Worm (Caenorhabditis elegans) whole organism, L2 larva: ENCODE measurements around the gene nrfl-1.

Source experiments
- C34F6.9 ChIP-seq: fragments of 150-350 bp; optimal IDR thresholded peaks from 2 replicates; lab custom pipeline; 2014; ENCODE audit warnings: missing biosample characterization, missing genetic modification characterization
- F13H6.1 ChIP-seq: sonication (generic microtip); optimal IDR thresholded peaks from 2 replicates; lab custom pipeline; 2016; ENCODE audit warnings: missing genetic modification characterization, missing compliant biosample characterization
- Y55F3AM.14 ChIP-seq: fragments of 200-800 bp; sonication (Bioruptor generic); optimal IDR thresholded peaks from 2 replicates; lab custom pipeline; 2018; ENCODE audit warnings: mild to moderate bottlenecking, missing genetic modification characterization, missing compliant biosample characterization
- ZK546.5 ChIP-seq: sonication (generic microtip); optimal IDR thresholded peaks from 2 replicates; lab custom pipeline; 2017; ENCODE audit warnings: missing biosample characterization, missing genetic modification characterization
- aly-2 ChIP-seq: fragments of 150-350 bp; optimal IDR thresholded peaks from 2 replicates; lab custom pipeline; 2014; ENCODE audit warnings: missing biosample characterization, missing genetic modification characterization
- ama-1 ChIP-seq: fragments of 150-350 bp; optimal IDR thresholded peaks from 2 replicates; lab custom pipeline; 2018; ENCODE audit warnings: inconsistent platforms
- blmp-1 ChIP-seq: sonication (generic microtip); optimal IDR thresholded peaks from 2 replicates; lab custom pipeline; 2017; ENCODE audit warnings: missing genetic modification characterization, mild to moderate bottlenecking, missing compliant biosample characterization, antibody characterized with exemption, moderate library complexity; ENCODE audit not compliant: insufficient read depth
- ceh-82 ChIP-seq: fragments of 150-350 bp; optimal IDR thresholded peaks from 2 replicates; lab custom pipeline; 2014; ENCODE audit warnings: missing biosample characterization, missing genetic modification characterization
- crh-2 ChIP-seq: sonication (generic microtip); optimal IDR thresholded peaks from 2 replicates; lab custom pipeline; 2017; ENCODE audit warnings: missing biosample characterization, missing genetic modification characterization
- dmd-4 ChIP-seq: sonication (generic microtip); optimal IDR thresholded peaks from 2 replicates; lab custom pipeline; 2017; ENCODE audit warnings: missing biosample characterization, missing genetic modification characterization
- egl-27 ChIP-seq: sonication (generic microtip); optimal IDR thresholded peaks from 3 replicates; lab custom pipeline; 2017; ENCODE audit warnings: missing biosample characterization, missing genetic modification reagents, missing genetic modification characterization
- elt-1 ChIP-seq: fragments of 150-350 bp; optimal IDR thresholded peaks from 2 replicates; lab custom pipeline; 2014; ENCODE audit warnings: missing biosample characterization, missing genetic modification characterization
- fos-1 ChIP-seq: fragments of 150-350 bp; optimal IDR thresholded peaks from 2 replicates; lab custom pipeline; 2014; ENCODE audit warnings: missing biosample characterization, missing genetic modification characterization
- lin-13 ChIP-seq: fragments of 150-350 bp; optimal IDR thresholded peaks from 2 replicates; lab custom pipeline; 2014; ENCODE audit warnings: missing biosample characterization, missing genetic modification reagents, missing genetic modification characterization
- lin-39 ChIP-seq: fragments of 150-350 bp; optimal IDR thresholded peaks from 2 replicates; lab custom pipeline; 2014; ENCODE audit warnings: missing biosample characterization, missing genetic modification reagents, missing genetic modification characterization
- lsy-2 ChIP-seq, 2 experiments: fragments of 150-350 bp in 1 of 2; sonication (generic microtip) in 1 of 2; optimal IDR thresholded peaks; 2 replicates each; lab custom pipeline; 2014 to 2017; ENCODE audit warnings: missing biosample characterization in 2 of 2, missing genetic modification characterization in 2 of 2
- mbf-1 ChIP-seq: sonication (generic microtip); optimal IDR thresholded peaks from 2 replicates; lab custom pipeline; 2017; ENCODE audit warnings: missing biosample characterization, missing genetic modification characterization
- mdl-1 ChIP-seq, 2 experiments: fragments of 150-350 bp in 1 of 2; sonication (generic microtip) in 1 of 2; optimal IDR thresholded peaks; 2 replicates each; lab custom pipeline; 2017; ENCODE audit warnings: missing biosample characterization in 2 of 2, missing genetic modification characterization in 2 of 2
- nhr-11 ChIP-seq: fragments of 150-350 bp; optimal IDR thresholded peaks from 2 replicates; lab custom pipeline; 2014; ENCODE audit warnings: missing biosample characterization, missing genetic modification characterization
- nhr-129 ChIP-seq: fragments of 150-350 bp; optimal IDR thresholded peaks from 2 replicates; lab custom pipeline; 2014; ENCODE audit warnings: missing biosample characterization, missing genetic modification characterization
- nhr-21 ChIP-seq: fragments of 150-350 bp; optimal IDR thresholded peaks from 2 replicates; lab custom pipeline; 2014; ENCODE audit warnings: missing biosample characterization, missing genetic modification characterization
- nhr-6 ChIP-seq: fragments of 150-350 bp; optimal IDR thresholded peaks from 2 replicates; lab custom pipeline; 2014; ENCODE audit warnings: missing biosample characterization, missing genetic modification characterization
- nhr-77 ChIP-seq: fragments of 150-350 bp; optimal IDR thresholded peaks from 2 replicates; lab custom pipeline; 2014; ENCODE audit warnings: missing biosample characterization, missing genetic modification characterization
- sem-4 ChIP-seq: fragments of 150-350 bp; optimal IDR thresholded peaks from 2 replicates; lab custom pipeline; 2014; ENCODE audit warnings: missing biosample characterization, missing genetic modification reagents, missing genetic modification characterization
- skn-1 ChIP-seq: sonication (generic microtip); optimal IDR thresholded peaks from 2 replicates; lab custom pipeline; 2017; ENCODE audit warnings: missing biosample characterization, missing genetic modification characterization
- sma-3 ChIP-seq: sonication (generic microtip); optimal IDR thresholded peaks from 2 replicates; lab custom pipeline; 2016; ENCODE audit warnings: missing genetic modification reagents, missing genetic modification characterization, missing compliant biosample characterization
- sma-9 ChIP-seq, 2 experiments: fragments of 150-350 bp in 1 of 2; sonication (generic microtip) in 1 of 2; optimal IDR thresholded peaks; 2 replicates each; lab custom pipeline; 2014 to 2016; ENCODE audit warnings: missing genetic modification characterization in 2 of 2, mild to moderate bottlenecking in 1 of 2, missing biosample characterization in 1 of 2, missing compliant biosample characterization in 1 of 2, missing genetic modification reagents in 1 of 2, moderate library complexity in 1 of 2
- unc-39 ChIP-seq: fragments of 150-350 bp; optimal IDR thresholded peaks from 2 replicates; lab custom pipeline; 2014; ENCODE audit warnings: missing biosample characterization, missing genetic modification characterization
- unc-55 ChIP-seq: fragments of 150-350 bp; sonication (generic microtip); optimal IDR thresholded peaks from 3 replicates; lab custom pipeline; 2014; ENCODE audit warnings: missing biosample characterization, missing genetic modification reagents, missing genetic modification characterization
- unc-62 ChIP-seq: fragments of 150-350 bp; optimal IDR thresholded peaks from 2 replicates; lab custom pipeline; 2014; ENCODE audit warnings: missing biosample characterization, missing genetic modification reagents, missing genetic modification characterization
- ztf-1 ChIP-seq: fragments of 200-800 bp; sonication (Bioruptor generic); conservative IDR thresholded peaks from 2 replicates; pipeline ENCODE4 v1.3.6; 2022; ENCODE audit warnings: missing genetic modification characterization, missing compliant biosample characterization
- ztf-11 ChIP-seq: sonication (generic microtip); optimal IDR thresholded peaks from 2 replicates; lab custom pipeline; 2017; ENCODE audit warnings: missing biosample characterization, missing genetic modification characterization
- ztf-4 ChIP-seq: fragments of 150-350 bp; optimal IDR thresholded peaks from 2 replicates; lab custom pipeline; 2014; ENCODE audit warnings: missing biosample characterization, missing genetic modification characterization

Gene nrfl-1

DNA sequence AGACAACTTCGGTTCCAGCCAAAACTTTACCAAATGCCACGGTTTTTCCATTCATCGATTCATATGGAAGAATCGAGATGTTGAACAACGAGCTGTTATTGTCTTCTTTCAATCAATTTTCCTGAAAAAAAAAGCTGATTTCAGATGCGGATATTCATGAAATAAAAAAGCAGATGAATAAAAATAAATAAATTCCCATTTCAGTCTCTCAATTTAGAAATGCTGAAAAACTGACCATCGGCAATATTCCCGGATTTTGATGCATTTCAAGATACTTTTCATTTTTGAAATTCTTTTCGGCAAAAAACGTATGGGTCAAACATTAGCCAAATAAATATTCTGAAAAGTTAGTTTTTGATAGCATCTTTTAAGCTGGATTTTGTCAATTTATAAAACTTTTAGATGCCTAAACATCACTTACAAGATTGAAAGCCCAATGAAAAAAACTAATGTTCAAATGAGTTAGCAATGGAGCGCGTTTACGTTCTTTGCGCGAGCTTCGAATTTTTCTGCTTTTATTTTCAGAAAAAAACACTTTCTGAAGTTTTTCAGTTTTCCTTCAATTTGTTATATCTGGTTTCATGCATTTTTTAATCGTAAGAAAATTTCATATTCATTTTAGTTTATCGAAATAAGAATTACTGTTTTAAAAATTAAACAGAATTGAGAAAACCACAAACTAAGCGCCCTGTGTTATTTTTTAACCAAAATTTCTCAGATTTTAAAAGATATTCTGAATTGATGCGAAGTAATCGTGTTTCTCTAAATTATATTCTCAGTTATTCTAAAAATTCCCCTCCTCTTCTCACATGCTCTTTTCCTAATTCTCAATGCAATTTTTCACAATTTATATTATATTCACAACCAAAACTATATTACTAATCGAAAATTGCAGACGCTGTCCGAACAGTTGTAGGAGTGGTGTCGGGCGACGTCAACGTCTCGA is 14.5 kb upstream of the nrfl-1 start, which contains the start of the genes C01F6.14 and fem-3:
TSS of gene C01F6.14 (minus strand) at position 51 of the 946 bp plus-strand sequence.
TSS of gene fem-3 (plus strand) at position 896 of the 946 bp plus-strand sequence.
- TF ChIP-seq unc-55 (peak; percentile 39), crh-2 (tag; lab: Kevin White, UChicago) (peak; percentile 15), elt-1 (tag; lab: Kevin White, UChicago) (no peak), sma-9 (GFP tag; optimal IDR thresholded peaks at IDR 0.05; lab: Kevin White, UChicago) (no peak), sma-9 (tag; optimal IDR thresholded peaks at IDR 0.05; lab: Kevin White, UChicago) (no peak), F13H6.1 (no peak), C34F6.9 (peak; percentile 43), ztf-1 (GFP tag; lab: Robert Waterston, UW) (no peak), egl-27 (tag; lab: Kevin White, UChicago) (no peak), lin-39 (tag; lab: Kevin White, UChicago) (no peak), sem-4 (no peak), dmd-4 (tag; lab: Kevin White, UChicago) (no peak), unc-62 (GFP tag; lab: Kevin White, UChicago) (no peak), blmp-1 (tag; lab: Kevin White, UChicago) (no peak), lsy-2 (tag; optimal IDR thresholded peaks at IDR 0.05; lab: Kevin White, UChicago) (peak in 1 of 2 experiments; percentile 40), mdl-1 (tag; optimal IDR thresholded peaks at IDR 0.05; lab: Kevin White, UChicago) (no peak), nhr-11 (tag; lab: Kevin White, UChicago) (no peak), nhr-6 (tag; lab: Kevin White, UChicago) (no peak), lin-13 (GFP tag; lab: Kevin White, UChicago) (no peak), aly-2 (tag; lab: Kevin White, UChicago) (no peak), nhr-77 (tag; lab: Kevin White, UChicago) (no peak), ceh-82 (tag; lab: Kevin White, UChicago) (no peak), fos-1 (tag; lab: Kevin White, UChicago) (no peak)
- TF ChIP-seq, all 48 proteins: peak for 4

DNA sequence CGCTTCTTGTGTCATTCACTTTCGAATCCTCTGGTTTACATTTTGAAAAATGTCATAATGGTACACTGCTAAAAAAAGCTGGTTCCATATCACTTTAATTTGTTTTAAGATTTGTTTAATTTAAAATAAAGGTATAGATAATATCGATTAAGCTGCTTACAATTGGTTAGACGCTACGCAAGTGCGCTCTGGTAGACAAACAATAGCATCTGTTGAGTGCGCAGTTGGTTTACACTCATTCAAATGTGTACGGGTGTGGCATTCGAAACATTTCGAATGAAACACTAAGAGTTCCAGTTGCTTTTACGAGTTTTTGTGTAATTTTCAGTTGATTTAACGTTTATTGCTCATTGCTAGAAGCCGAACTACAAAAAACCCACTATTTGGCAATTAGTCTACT is 11.4 kb upstream of the nrfl-1 start:
- no peak for TF ChIP-seq ztf-4
- TF ChIP-seq fos-1 (tag; lab: Kevin White, UChicago) = peak; percentile 23
- peak; percentile 65 for TF ChIP-seq nhr-129 (tag; lab: Kevin White, UChicago)
- no peak for TF ChIP-seq skn-1
- TF ChIP-seq lsy-2 (tag; optimal IDR thresholded peaks at IDR 0.05; lab: Kevin White, UChicago) = peak in 1 of 2 experiments; percentile 70
- TF ChIP-seq crh-2 (tag; lab: Kevin White, UChicago) = peak; percentile 7
- TF ChIP-seq unc-39 = no peak
- TF ChIP-seq ztf-11 = no peak
- no peak for TF ChIP-seq mbf-1
- peak; percentile 58 for TF ChIP-seq unc-55
- peak; percentile 85 for TF ChIP-seq C34F6.9
- TF ChIP-seq nhr-77 (tag; lab: Kevin White, UChicago) = no peak

DNA sequence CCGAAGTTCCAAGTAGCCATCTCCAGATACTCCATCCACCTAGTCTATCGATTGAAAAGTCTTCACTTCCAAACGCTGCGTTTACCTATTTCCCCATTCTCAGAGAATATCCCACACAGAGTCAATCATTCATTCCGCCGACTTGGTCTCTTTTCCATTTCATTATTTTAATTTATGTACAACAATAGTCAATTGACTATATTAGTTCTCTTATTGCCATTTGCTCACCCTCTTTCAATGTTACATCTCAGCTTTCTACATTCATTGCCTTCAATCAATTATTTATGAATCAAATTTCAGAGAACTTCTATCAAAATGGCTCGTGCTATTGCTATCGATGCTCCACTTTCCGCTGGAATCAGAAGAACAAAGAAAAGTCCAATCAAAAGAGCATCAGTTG is 10.3 kb upstream of the nrfl-1 start, which contains the start of gene aly-1:
TSS of gene aly-1 (plus strand) at position 301 of the 400 bp plus-strand sequence.
- TF ChIP-seq nhr-77 (tag; lab: Kevin White, UChicago) (no peak), C34F6.9 (no peak), Y55F3AM.14 (GFP tag; lab: Kevin White, UChicago) (no peak), sma-3 (GFP tag; lab: Kevin White, UChicago) (no peak), mdl-1 (tag; optimal IDR thresholded peaks at IDR 0.05; lab: Kevin White, UChicago) (no peak), aly-2 (tag; lab: Kevin White, UChicago) (no peak), unc-62 (GFP tag; lab: Kevin White, UChicago) (no peak), unc-55 (no peak), lin-39 (tag; lab: Kevin White, UChicago) (no peak), ZK546.5 (tag; lab: Kevin White, UChicago) (no peak), nhr-11 (tag; lab: Kevin White, UChicago) (no peak), nhr-129 (tag; lab: Kevin White, UChicago) (no peak), egl-27 (tag; lab: Kevin White, UChicago) (no peak), ama-1 (no peak), nhr-21 (no peak), lsy-2 (tag; optimal IDR thresholded peaks at IDR 0.05; lab: Kevin White, UChicago) (no peak), nhr-6 (tag; lab: Kevin White, UChicago) (no peak), skn-1 (no peak), fos-1 (tag; lab: Kevin White, UChicago) (no peak)
